Fruit fly (Drosophila melanogaster) whole organism, embryonic: ENCODE results near the gene prt.

Source experiments
- CG14965 ChIP-seq: fragments of 200-800 bp; sonication (Bioruptor generic); optimal IDR thresholded peaks from 2 replicates; lab custom pipeline; 2016; ENCODE audit warnings: missing biosample characterization, missing genetic modification characterization, borderline replicate concordance
- E2f2 ChIP-seq: fragments of 200-800 bp; sonication (Bioruptor generic); IDR thresholded peaks from 2 replicates; pipeline ENCODE4 v1.3.6; 2022; ENCODE audit warnings: missing biosample characterization, missing genetic modification characterization
- Mrtf ChIP-seq: fragments of 200-800 bp; sonication (Bioruptor generic); IDR thresholded peaks from 3 replicates; pipeline ENCODE4 v1.3.6; 2022; ENCODE audit warnings: missing biosample characterization, missing genetic modification characterization
- en ChIP-seq: fragments of 200-800 bp; sonication (Bioruptor generic); optimal IDR thresholded peaks from 2 replicates; lab custom pipeline; 2016; ENCODE audit warnings: missing biosample characterization, missing genetic modification characterization
- gcm2 ChIP-seq: fragments of 200-800 bp; sonication (Bioruptor generic); optimal IDR thresholded peaks from 2 replicates; lab custom pipeline; 2016; ENCODE audit warnings: missing biosample characterization, missing genetic modification characterization
- oc ChIP-seq: fragments of 200-800 bp; sonication (Bioruptor generic); optimal IDR thresholded peaks from 2 replicates; lab custom pipeline; 2018; ENCODE audit warnings: missing biosample characterization, mild to moderate bottlenecking, missing genetic modification characterization, moderate library complexity

DNA sequence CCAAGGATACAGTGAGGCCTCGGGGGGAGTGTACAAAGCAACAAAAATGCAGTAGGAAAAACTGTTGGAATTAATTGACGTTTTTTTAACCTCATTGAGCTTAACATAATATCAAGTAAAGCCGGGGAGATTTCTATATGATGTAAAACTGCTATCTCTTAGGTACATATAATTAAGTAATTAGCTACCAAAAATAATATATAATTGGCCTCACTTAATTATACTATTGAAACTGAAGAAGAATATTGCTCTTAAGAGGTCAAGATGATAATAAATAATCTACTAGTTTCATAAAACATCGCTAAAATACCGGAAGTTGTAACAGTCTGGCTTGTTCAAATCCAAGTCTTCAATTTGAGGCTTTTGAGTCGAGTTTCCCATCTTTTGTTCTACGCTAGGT, 31.4 kb downstream of the prt start:
- no peak for TF ChIP-seq CG14965 (GFP tag; lab: Kevin White, UChicago)
- TF ChIP-seq Mrtf (GFP tag; lab: Robert Waterston, UW), result no peak
- no peak for TF ChIP-seq oc (tag; lab: Kevin White, UChicago)
- TF ChIP-seq gcm2 (GFP tag; lab: Kevin White, UChicago), result no peak
- no peak for TF ChIP-seq en (GFP tag; lab: Kevin White, UChicago)
- TF ChIP-seq E2f2, result no peak
